Fruit fly (Drosophila melanogaster) whole organism, embryonic: ENCODE data around the gene CG13949.

Experiments used
- Adf1 ChIP-seq: fragments of 200-800 bp; sonication (Bioruptor generic); IDR thresholded peaks from 2 replicates; pipeline ENCODE4 v1.3.6; 2022; ENCODE audit warnings: missing biosample characterization, missing genetic modification characterization
- Awh ChIP-seq: fragments of 200-800 bp; sonication (Bioruptor generic); IDR thresholded peaks from 2 replicates; pipeline ENCODE4, ENCODE4 v1.3.6; 2022; ENCODE audit warnings: missing biosample characterization, missing genetic modification characterization
- BEAF-32 ChIP-seq: fragments of 200-800 bp; sonication (Bioruptor generic); optimal IDR thresholded peaks from 3 replicates; lab custom pipeline; 2017; ENCODE audit warnings: missing biosample characterization, missing genetic modification characterization, mild to moderate bottlenecking, moderate library complexity, missing genetic modification reagents
- Bdp1 ChIP-seq: fragments of 200-800 bp; sonication (Bioruptor generic); optimal IDR thresholded peaks from 3 replicates; lab custom pipeline; 2016; ENCODE audit warnings: missing biosample characterization, missing genetic modification characterization
- CG11093 ChIP-seq: fragments of 200-800 bp; sonication (Bioruptor generic); IDR thresholded peaks from 3 replicates; pipeline ENCODE4 v1.3.6; 2022; ENCODE audit warnings: missing biosample characterization, missing genetic modification characterization
- CG11723 ChIP-seq: fragments of 200-800 bp; sonication (Bioruptor generic); optimal IDR thresholded peaks from 2 replicates; lab custom pipeline; 2017; ENCODE audit warnings: missing biosample characterization, mild to moderate bottlenecking, missing genetic modification characterization
- CG13424 ChIP-seq: fragments of 200-800 bp; sonication (Bioruptor generic); optimal IDR thresholded peaks from 2 replicates; lab custom pipeline; 2019; ENCODE audit warnings: missing biosample characterization, mild to moderate bottlenecking, missing genetic modification characterization, moderate library complexity
- CG15479 ChIP-seq: fragments of 200-800 bp; sonication (Bioruptor generic); optimal IDR thresholded peaks from 3 replicates; lab custom pipeline; 2019; ENCODE audit warnings: missing biosample characterization, mild to moderate bottlenecking, missing genetic modification characterization, moderate library complexity
- CG16779 ChIP-seq: fragments of 200-800 bp; sonication (Bioruptor generic); IDR thresholded peaks from 2 replicates; pipeline ENCODE4 v1.3.6; 2022; ENCODE audit warnings: missing biosample characterization, missing genetic modification characterization
- CG17568 ChIP-seq: fragments of 200-800 bp; sonication (Bioruptor generic); optimal IDR thresholded peaks from 2 replicates; lab custom pipeline; 2018; ENCODE audit warnings: missing biosample characterization, mild to moderate bottlenecking, missing genetic modification characterization, moderate library complexity
- CG17802 ChIP-seq: fragments of 200-800 bp; sonication (Bioruptor generic); optimal IDR thresholded peaks from 2 replicates; lab custom pipeline; 2018; ENCODE audit warnings: missing biosample characterization, mild to moderate bottlenecking, missing genetic modification characterization, moderate library complexity
- CG1792 ChIP-seq: fragments of 200-800 bp; sonication (Bioruptor generic); optimal IDR thresholded peaks from 2 replicates; lab custom pipeline; 2016; ENCODE audit warnings: missing biosample characterization, missing genetic modification characterization
- CG18619 ChIP-seq: fragments of 200-800 bp; sonication (Bioruptor generic); optimal IDR thresholded peaks from 3 replicates; lab custom pipeline; 2017; ENCODE audit warnings: missing biosample characterization, mild to moderate bottlenecking, missing genetic modification characterization
- CG2120 ChIP-seq: fragments of 200-800 bp; sonication (Bioruptor generic); optimal IDR thresholded peaks from 3 replicates; lab custom pipeline; 2016; ENCODE audit warnings: missing biosample characterization, missing genetic modification characterization
- CG2875 ChIP-seq: fragments of 200-800 bp; sonication (Bioruptor generic); optimal IDR thresholded peaks from 2 replicates; lab custom pipeline; 2017; ENCODE audit warnings: missing biosample characterization, mild to moderate bottlenecking, missing genetic modification characterization, missing genetic modification reagents
- CG31441 ChIP-seq: fragments of 200-800 bp; sonication (Bioruptor generic); IDR thresholded peaks from 2 replicates; pipeline ENCODE4 v1.3.6; 2022; ENCODE audit warnings: missing biosample characterization, missing genetic modification characterization
- CG3838 ChIP-seq: fragments of 200-800 bp; sonication (Bioruptor generic); optimal IDR thresholded peaks from 3 replicates; lab custom pipeline; 2016; ENCODE audit warnings: missing biosample characterization, missing genetic modification characterization
- CG43689 ChIP-seq: fragments of 200-800 bp; sonication (Bioruptor generic); IDR thresholded peaks from 2 replicates; pipeline ENCODE4 v1.3.6; 2022; ENCODE audit warnings: missing biosample characterization, missing genetic modification characterization
- CG4707 ChIP-seq: fragments of 200-800 bp; sonication (Bioruptor generic); optimal IDR thresholded peaks from 2 replicates; lab custom pipeline; 2018; ENCODE audit warnings: missing biosample characterization, mild to moderate bottlenecking, missing genetic modification characterization, moderate library complexity
- CG4854 ChIP-seq: fragments of 200-800 bp; sonication (Bioruptor generic); optimal IDR thresholded peaks from 2 replicates; lab custom pipeline; 2016; ENCODE audit warnings: missing biosample characterization, missing genetic modification characterization, inconsistent platforms
- CG6175 ChIP-seq: fragments of 200-800 bp; sonication (Bioruptor generic); IDR thresholded peaks from 3 replicates; pipeline ENCODE4 v1.3.6; 2022; ENCODE audit warnings: missing biosample characterization, missing genetic modification characterization
- CG7372 ChIP-seq: fragments of 200-800 bp; sonication (Bioruptor generic); IDR thresholded peaks from 2 replicates; pipeline ENCODE4 v1.3.6; 2022; ENCODE audit warnings: missing biosample characterization, missing genetic modification characterization
- CG7745 ChIP-seq: fragments of 200-800 bp; sonication (Bioruptor generic); optimal IDR thresholded peaks from 2 replicates; lab custom pipeline; 2018; ENCODE audit warnings: missing biosample characterization, mild to moderate bottlenecking, missing genetic modification characterization, moderate library complexity
- CG8765 ChIP-seq: fragments of 200-800 bp; sonication (Bioruptor generic); IDR thresholded peaks from 2 replicates; pipeline ENCODE4 v1.3.6; 2022; ENCODE audit warnings: missing biosample characterization, missing genetic modification characterization
- CkIIα-i1 ChIP-seq: fragments of 200-800 bp; sonication (Bioruptor generic); IDR thresholded peaks from 2 replicates; pipeline ENCODE4 v1.3.6; 2022; ENCODE audit warnings: missing biosample characterization, missing genetic modification characterization
- CrebB ChIP-seq: fragments of 200-800 bp; sonication (Bioruptor generic); optimal IDR thresholded peaks from 3 replicates; lab custom pipeline; 2018; ENCODE audit warnings: missing biosample characterization, mild to moderate bottlenecking, missing genetic modification characterization
- D ChIP-seq, 2 experiments: fragments of 200-800 bp in 1 of 2; fragments of >200 bp in 1 of 2; sonication (Bioruptor generic) in 1 of 2; optimal IDR thresholded peaks; 2 replicates in 1 of 2; 3 replicates in 1 of 2; lab custom pipeline; 2017; ENCODE audit warnings: mild to moderate bottlenecking in 1 of 2, missing biosample characterization in 1 of 2, missing genetic modification characterization in 1 of 2, missing genetic modification reagents in 1 of 2
- Dfd ChIP-seq, 2 experiments: fragments of >200 bp; optimal IDR thresholded peaks; 2 replicates each; lab custom pipeline; 2017; ENCODE audit warnings: missing biosample characterization in 2 of 2, missing genetic modification characterization in 2 of 2
- Ets65A ChIP-seq: fragments of 200-800 bp; sonication (Bioruptor generic); peaks from one replicate; lab custom pipeline; 2016; ENCODE audit warnings: missing biosample characterization, missing genetic modification characterization
- HLH3B ChIP-seq: fragments of 200-800 bp; sonication (Bioruptor generic); IDR thresholded peaks from 2 replicates; pipeline ENCODE4 v1.3.6; 2022; ENCODE audit warnings: missing biosample characterization, missing genetic modification characterization
- HLH54F ChIP-seq: fragments of 200-800 bp; sonication (Bioruptor generic); optimal IDR thresholded peaks from 3 replicates; lab custom pipeline; 2016; ENCODE audit warnings: missing biosample characterization, missing genetic modification characterization
- Lpt ChIP-seq: fragments of >200 bp; optimal IDR thresholded peaks from 2 replicates; lab custom pipeline; 2018; ENCODE audit warnings: missing biosample characterization, missing genetic modification characterization
- MBD-R2 ChIP-seq: fragments of 200-800 bp; sonication (Bioruptor generic); IDR thresholded peaks from 2 replicates; pipeline ENCODE4 v1.3.6; 2022; ENCODE audit warnings: missing biosample characterization, missing genetic modification characterization
- Oli ChIP-seq: fragments of 200-800 bp; sonication (Bioruptor generic); optimal IDR thresholded peaks from 2 replicates; lab custom pipeline; 2018; ENCODE audit warnings: missing biosample characterization, mild to moderate bottlenecking, missing genetic modification characterization, moderate library complexity
- Poxn ChIP-seq: fragments of 200-800 bp; sonication (Bioruptor generic); IDR thresholded peaks from 2 replicates; pipeline ENCODE4 v1.3.6; 2022; ENCODE audit warnings: missing biosample characterization, missing genetic modification characterization
- Sin3A ChIP-seq: fragments of >200 bp; optimal IDR thresholded peaks from 2 replicates; lab custom pipeline; 2018
- Xrp1 ChIP-seq: fragments of 200-800 bp; sonication (Bioruptor generic); IDR thresholded peaks from 2 replicates; pipeline ENCODE4 v1.3.6; 2022; ENCODE audit warnings: missing biosample characterization, missing genetic modification characterization
- al ChIP-seq: fragments of 200-800 bp; sonication (Bioruptor generic); IDR thresholded peaks from 2 replicates; pipeline ENCODE4 v1.3.6; 2022; ENCODE audit warnings: missing biosample characterization, missing genetic modification characterization
- cas ChIP-seq: fragments of 200-800 bp; sonication (Bioruptor generic); IDR thresholded peaks from 2 replicates; pipeline ENCODE4 v1.3.6; 2022; ENCODE audit warnings: missing biosample characterization, missing genetic modification characterization
- caup ChIP-seq: fragments of 200-800 bp; sonication (Bioruptor generic); optimal IDR thresholded peaks from 3 replicates; lab custom pipeline; 2017; ENCODE audit warnings: missing biosample characterization, mild to moderate bottlenecking, missing genetic modification characterization, moderate library complexity; ENCODE audit not compliant: severe bottlenecking
- crp ChIP-seq, 2 experiments: fragments of 200-800 bp; sonication (Bioruptor generic); optimal IDR thresholded peaks; 2 replicates in 1 of 2; 3 replicates in 1 of 2; lab custom pipeline; 2017; ENCODE audit warnings: missing biosample characterization in 2 of 2, missing genetic modification characterization in 2 of 2, mild to moderate bottlenecking in 1 of 2, moderate library complexity in 1 of 2
- dmrt11E ChIP-seq: fragments of 200-800 bp; sonication (Bioruptor generic); optimal IDR thresholded peaks from 3 replicates; lab custom pipeline; 2018; ENCODE audit warnings: missing biosample characterization, mild to moderate bottlenecking, missing genetic modification characterization, moderate library complexity
- fd102C ChIP-seq: fragments of 200-800 bp; sonication (Bioruptor generic); optimal IDR thresholded peaks from 2 replicates; lab custom pipeline; 2018; ENCODE audit warnings: missing biosample characterization, mild to moderate bottlenecking, missing genetic modification characterization, moderate library complexity
- fru ChIP-seq: fragments of >200 bp; optimal IDR thresholded peaks from 2 replicates; lab custom pipeline; 2017
- ftz-f1 ChIP-seq: fragments of 200-800 bp; sonication (Bioruptor generic); optimal IDR thresholded peaks from 2 replicates; lab custom pipeline; 2016; ENCODE audit warnings: missing biosample characterization, missing genetic modification characterization
- her ChIP-seq: fragments of 200-800 bp; sonication (Bioruptor generic); optimal IDR thresholded peaks from 2 replicates; lab custom pipeline; 2016; ENCODE audit warnings: missing biosample characterization, missing genetic modification characterization
- pita ChIP-seq: fragments of 200-800 bp; sonication (Bioruptor generic); optimal IDR thresholded peaks from 2 replicates; lab custom pipeline; 2017; ENCODE audit warnings: missing biosample characterization, mild to moderate bottlenecking, missing genetic modification characterization
- schlank ChIP-seq: fragments of 200-800 bp; sonication (Bioruptor generic); optimal IDR thresholded peaks from 2 replicates; lab custom pipeline; 2018; ENCODE audit warnings: missing biosample characterization, mild to moderate bottlenecking, missing genetic modification characterization
- sim ChIP-seq: fragments of 200-800 bp; sonication (Bioruptor generic); IDR thresholded peaks from 2 replicates; pipeline ENCODE4 v1.3.6; 2022; ENCODE audit warnings: missing biosample characterization, missing genetic modification characterization
- ssp ChIP-seq: fragments of 200-800 bp; sonication (Bioruptor generic); IDR thresholded peaks from 2 replicates; pipeline ENCODE4 v1.3.6; 2022; ENCODE audit warnings: missing biosample characterization, missing genetic modification characterization

CG13949 gene

DNA sequence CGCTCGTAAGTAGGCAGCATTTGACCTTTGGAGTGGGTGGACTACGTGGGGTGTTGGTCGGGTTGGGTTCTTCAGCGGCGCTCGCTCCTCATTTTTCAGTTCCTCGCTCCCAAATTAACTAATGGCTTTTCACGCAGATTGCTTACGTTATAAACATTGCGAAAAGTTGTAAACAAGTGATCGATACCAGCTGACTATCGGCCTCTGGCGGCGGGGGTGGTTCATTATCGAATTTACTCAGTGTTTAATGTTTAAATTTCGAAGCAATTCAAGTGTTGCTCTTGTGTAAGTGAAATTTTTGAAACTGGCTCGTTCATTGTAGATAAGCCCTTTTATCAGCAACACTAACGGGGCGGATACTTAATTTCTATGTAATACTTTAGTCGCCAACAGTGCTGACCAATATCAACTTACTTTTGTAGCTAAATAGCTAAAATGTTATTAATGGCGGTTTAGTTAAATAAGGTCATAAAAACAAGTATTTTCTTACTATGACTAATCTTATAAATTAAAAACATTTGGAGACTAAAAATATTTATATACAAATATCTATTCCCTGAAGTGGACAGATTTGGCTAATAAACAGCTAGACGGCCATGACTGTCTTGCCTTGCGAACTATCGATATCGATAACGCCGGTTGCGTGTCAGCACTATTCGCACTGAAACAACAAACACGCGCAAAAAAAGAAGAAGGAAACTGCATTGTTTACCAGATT lies 35.7 kb upstream of the CG13949 start, which contains the start of the genes PGAP2 and Clp (continued):
- TF ChIP-seq Lpt (GFP tag; lab: Kevin White, UChicago) (no peak), pita (GFP tag; lab: Kevin White, UChicago) (no peak), CG15479 (peak; percentile 26), CG17802 (tag; lab: Kevin White, UChicago) (peak; percentile 24), CG43689 (no peak), BEAF-32 (peak; percentile 77), CG7372 (peak; percentile 93), schlank (tag; lab: Kevin White, UChicago) (peak; percentile 30), CG11093 (GFP tag; lab: Robert Waterston, UW) (peak; percentile 58; the same call in 2 of the 3 replicates), CG7745 (tag; lab: Kevin White, UChicago) (no peak), her (GFP tag; lab: Kevin White, UChicago) (no peak), crp (GFP tag; optimal IDR thresholded peaks at IDR 0.05; lab: Kevin White, UChicago) (peak in 1 of 2 experiments; percentile 51), CG17568 (GFP tag; lab: Kevin White, UChicago) (no peak), D (optimal IDR thresholded peaks at IDR 0.05; lab: Kevin White, UChicago) (no peak), D (GFP tag; optimal IDR thresholded peaks at IDR 0.05; lab: Kevin White, UChicago) (peak; percentile 41), Poxn (GFP tag; lab: Robert Waterston, UW) (peak; percentile 23; the same call in 1 of the 2 replicates), CG4854 (peak; percentile 20), CG18619 (GFP tag; lab: Kevin White, UChicago) (peak; percentile 64), fru (lab: Kevin White, UChicago) (no peak), HLH54F (GFP tag; lab: Kevin White, UChicago) (peak; percentile 50), CG8765 (peak; percentile 52; the same call in 1 of the 2 replicates), cas (0 out of 2 replicates have a peak, but pooled peaks have one; percentile 13), Adf1 (GFP tag; lab: Robert Waterston, UW) (no peak), fd102C (peak; percentile 13), CG3838 (no peak), Ets65A (GFP tag; lab: Kevin White, UChicago) (peak; percentile 95), sim (GFP tag; lab: Robert Waterston, UW) (no peak), Awh (GFP tag; lab: Robert Waterston, UW) (no peak), HLH3B (peak; percentile 58), caup (GFP tag; lab: Kevin White, UChicago) (peak; percentile 42), CG2875 (GFP tag; lab: Kevin White, UChicago) (no peak), CG31441 (GFP tag; lab: Robert Waterston, UW) (peak; percentile 73), CkIIα-i1 (GFP tag; lab: Robert Waterston, UW) (no peak), Sin3A (peak; percentile 61), Xrp1 (GFP tag; lab: Robert Waterston, UW) (peak; percentile 82), Bdp1 (GFP tag; lab: Kevin White, UChicago) (peak; percentile 20), Oli (peak; percentile 68), al (GFP tag; lab: Robert Waterston, UW) (peak; percentile 67), CG11723 (GFP tag; lab: Kevin White, UChicago) (peak; percentile 26), dmrt11E (tag; lab: Kevin White, UChicago) (peak; percentile 78), ftz-f1 (GFP tag; lab: Kevin White, UChicago) (no peak), CrebB (tag; lab: Kevin White, UChicago) (peak; percentile 7), CG16779 (GFP tag; lab: Robert Waterston, UW) (no peak), Dfd (GFP tag; optimal IDR thresholded peaks at IDR 0.05; lab: Kevin White, UChicago) (no peak), CG2120 (peak; percentile 84), CG6175 (GFP tag; lab: Robert Waterston, UW) (peak; percentile 45; the same call in 1 of the 3 replicates), CG13424 (tag; lab: Kevin White, UChicago) (peak; percentile 79), ssp (GFP tag; lab: Robert Waterston, UW) (peak; percentile 68), CG4707 (GFP tag; lab: Kevin White, UChicago) (no peak), MBD-R2 (GFP tag; lab: Robert Waterston, UW) (peak; percentile 70), CG1792 (GFP tag; lab: Kevin White, UChicago) (no peak)
